Fruit fly (Drosophila melanogaster) whole organism, embryonic: ENCODE results near the gene LanB1.

Source experiments
- CG10274 ChIP-seq: fragments of 200-800 bp; sonication (Bioruptor generic); optimal IDR thresholded peaks from 3 replicates; lab custom pipeline; 2017; ENCODE audit warnings: missing biosample characterization, mild to moderate bottlenecking, missing genetic modification characterization
- CG9932 ChIP-seq: fragments of 200-800 bp; sonication (Bioruptor generic); IDR thresholded peaks from 2 replicates; pipeline ENCODE4 v1.3.6; 2022; ENCODE audit warnings: missing biosample characterization, missing genetic modification characterization
- Ravus ChIP-seq: fragments of 200-800 bp; sonication (Bioruptor generic); IDR thresholded peaks from 2 replicates; pipeline ENCODE4 v1.3.6; 2022; ENCODE audit warnings: missing biosample characterization, missing genetic modification characterization
- Ssrp ChIP-seq: fragments of 200-800 bp; sonication (Bioruptor generic); optimal IDR thresholded peaks from 2 replicates; lab custom pipeline; 2018; ENCODE audit warnings: missing biosample characterization, mild to moderate bottlenecking, missing genetic modification characterization, moderate library complexity
- bbx ChIP-seq: fragments of 200-800 bp; sonication (Bioruptor generic); IDR thresholded peaks from 2 replicates; pipeline ENCODE4 v1.3.6; 2022; ENCODE audit warnings: missing biosample characterization, missing genetic modification characterization; ENCODE audit not compliant: partially characterized antibody
- corto ChIP-seq: fragments of 200-800 bp; sonication (Bioruptor generic); optimal IDR thresholded peaks from 2 replicates; lab custom pipeline; 2016; ENCODE audit warnings: missing biosample characterization, mild to moderate bottlenecking, missing genetic modification characterization, moderate library complexity
- grn ChIP-seq: fragments of 200-800 bp; sonication (Bioruptor generic); optimal IDR thresholded peaks from 3 replicates; lab custom pipeline; 2017; ENCODE audit warnings: missing biosample characterization, missing genetic modification characterization
- gsb ChIP-seq: fragments of 200-800 bp; sonication (Bioruptor generic); IDR thresholded peaks from 2 replicates; pipeline ENCODE4 v1.3.6; 2022; ENCODE audit warnings: missing biosample characterization, missing genetic modification characterization

dm6 chr2L:7795859-7796258 is 15.4 kb upstream of the LanB1 start, which contains the start of gene LKRSDH:
- TF ChIP-seq corto (GFP tag; lab: Kevin White, UChicago) (no peak), CG10274 (no peak), Ssrp (tag; lab: Kevin White, UChicago) (no peak), bbx (GFP tag; lab: Robert Waterston, UW) (no peak), CG9932 (GFP tag; lab: Robert Waterston, UW) (no peak), grn (GFP tag; lab: Kevin White, UChicago) (no peak), gsb (GFP tag; lab: Robert Waterston, UW) (no peak), Ravus (GFP tag; lab: Robert Waterston, UW) (no peak)
